Worm (Caenorhabditis elegans) whole organism, midembryonic: ENCODE results near the gene C14C11.4.

Experiments used
- T22C8.4 ChIP-seq: fragments of 200-800 bp; sonication (Bioruptor generic); IDR thresholded peaks from 2 replicates; pipeline ENCODE4 v1.3.6; 2022; ENCODE audit warnings: missing genetic modification characterization, missing compliant biosample characterization
- cog-1 ChIP-seq: sonication (generic microtip); optimal IDR thresholded peaks from 2 replicates; lab custom pipeline; 2016; ENCODE audit warnings: missing genetic modification characterization, missing compliant biosample characterization
- flt-1 ChIP-seq: fragments of 200-800 bp; sonication (Bioruptor generic); IDR thresholded peaks from 2 replicates; pipeline ENCODE4 v1.3.6; 2022; ENCODE audit warnings: missing genetic modification characterization, missing compliant biosample characterization
- klf-2 ChIP-seq: fragments of 200-800 bp; sonication (Bioruptor generic); conservative IDR thresholded peaks from 2 replicates; pipeline ENCODE4 v1.3.6; 2022; ENCODE audit warnings: missing genetic modification reagents, missing genetic modification characterization, missing compliant biosample characterization
- med-1 ChIP-seq: sonication (generic microtip); optimal IDR thresholded peaks from 2 replicates; lab custom pipeline; 2017; ENCODE audit warnings: missing genetic modification characterization, mild to moderate bottlenecking, missing compliant biosample characterization, antibody characterized with exemption, missing genetic modification reagents; ENCODE audit not compliant: insufficient read depth
- ref-1 ChIP-seq: fragments of 200-800 bp; sonication (Bioruptor generic); conservative IDR thresholded peaks from 2 replicates; pipeline ENCODE4 v1.3.6; 2022; ENCODE audit warnings: missing genetic modification reagents, missing genetic modification characterization, missing compliant biosample characterization
- tab-1 ChIP-seq: fragments of 200-800 bp; sonication (Bioruptor generic); IDR thresholded peaks from 2 replicates; pipeline ENCODE4 v1.3.6; 2022; ENCODE audit warnings: missing genetic modification characterization, missing compliant biosample characterization
- ztf-23 ChIP-seq: fragments of 200-800 bp; sonication (Bioruptor generic); IDR thresholded peaks from 2 replicates; pipeline ENCODE4 v1.3.6; 2022; ENCODE audit warnings: missing genetic modification reagents, missing genetic modification characterization, missing compliant biosample characterization
- ztf-29 ChIP-seq: fragments of 200-800 bp; sonication (Bioruptor generic); IDR thresholded peaks from 2 replicates; pipeline ENCODE4 v1.3.6; 2022; ENCODE audit warnings: missing genetic modification reagents, missing genetic modification characterization, missing compliant biosample characterization

Gene C14C11.4

DNA sequence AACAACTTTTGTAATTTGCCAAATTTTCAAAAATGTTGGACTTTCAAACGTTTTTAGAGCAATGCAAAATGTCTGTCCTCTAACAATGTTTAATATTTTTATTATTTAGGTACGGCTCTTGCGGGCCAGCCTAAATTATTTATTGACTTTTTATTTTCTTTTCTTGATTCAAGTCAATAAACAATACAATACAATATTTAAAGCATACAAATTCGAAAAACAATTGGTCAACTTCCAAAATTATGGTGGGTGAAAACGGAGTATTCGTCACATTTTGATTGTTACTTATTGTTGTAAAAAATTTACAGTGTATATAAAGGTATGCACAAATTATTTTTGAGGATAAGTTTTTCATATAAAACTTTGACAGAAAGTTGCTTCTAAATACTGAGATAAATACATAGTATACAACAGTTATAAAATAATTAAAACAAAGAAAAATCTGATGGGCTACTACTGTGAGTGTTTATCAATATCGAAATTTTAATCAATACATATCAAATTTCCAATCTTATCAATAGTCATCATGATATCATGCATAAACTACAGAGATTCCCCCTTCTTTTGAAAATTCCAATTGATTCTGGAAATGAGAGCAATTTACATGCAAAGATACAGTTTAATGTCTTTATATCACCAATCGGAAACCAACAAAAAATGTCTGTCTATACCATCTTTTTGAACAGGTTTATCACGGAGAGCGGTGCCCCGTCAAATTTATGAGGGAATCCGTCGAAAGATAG is 44.4 kb downstream of the C14C11.4 start, which contains the start of gene F25B4.8:
F25B4.8 (minus strand) TSS at position 51 of the 743 bp plus-strand sequence.
- no peak for TF ChIP-seq flt-1 (GFP tag; lab: Robert Waterston, UW)
- TF ChIP-seq cog-1 (tag; lab: Kevin White, UChicago), result no peak
- TF ChIP-seq T22C8.4 (GFP tag; lab: Robert Waterston, UW), result no peak
- no peak for TF ChIP-seq ref-1 (GFP tag; lab: Robert Waterston, UW)
- TF ChIP-seq tab-1 (GFP tag; lab: Robert Waterston, UW), result no peak
- no peak for TF ChIP-seq ztf-23 (GFP tag; lab: Robert Waterston, UW)
- TF ChIP-seq ztf-29 (GFP tag; lab: Robert Waterston, UW), result no peak
- no peak for TF ChIP-seq med-1 (GFP tag; lab: Kevin White, UChicago)
- TF ChIP-seq klf-2 (GFP tag; lab: Robert Waterston, UW), result no peak

DNA sequence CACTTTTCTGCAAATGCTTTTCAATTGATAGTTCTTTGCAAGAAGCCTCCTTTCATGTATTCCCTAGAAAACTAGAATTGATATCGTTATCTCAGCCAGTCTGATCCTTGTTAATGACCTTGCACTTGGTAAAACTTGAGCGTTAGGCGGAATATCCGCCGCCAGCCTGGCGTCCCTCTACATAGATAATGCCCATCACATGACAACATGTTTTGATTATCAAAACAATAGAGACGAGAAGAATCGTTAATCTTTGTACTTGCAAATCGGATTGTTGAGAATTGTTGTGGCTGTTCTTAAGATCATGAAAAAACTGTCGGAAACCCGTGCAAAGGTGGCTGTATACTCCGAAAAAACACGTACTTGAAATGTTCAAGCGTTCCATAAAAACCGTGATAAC is 46.2 kb downstream of the C14C11.4 start:
- TF ChIP-seq ztf-29 (GFP tag; lab: Robert Waterston, UW) (no peak), cog-1 (tag; lab: Kevin White, UChicago) (no peak), med-1 (GFP tag; lab: Kevin White, UChicago) (no peak), klf-2 (GFP tag; lab: Robert Waterston, UW) (no peak), flt-1 (GFP tag; lab: Robert Waterston, UW) (no peak), ref-1 (GFP tag; lab: Robert Waterston, UW) (no peak), ztf-23 (GFP tag; lab: Robert Waterston, UW) (no peak), T22C8.4 (GFP tag; lab: Robert Waterston, UW) (no peak), tab-1 (GFP tag; lab: Robert Waterston, UW) (no peak)

DNA sequence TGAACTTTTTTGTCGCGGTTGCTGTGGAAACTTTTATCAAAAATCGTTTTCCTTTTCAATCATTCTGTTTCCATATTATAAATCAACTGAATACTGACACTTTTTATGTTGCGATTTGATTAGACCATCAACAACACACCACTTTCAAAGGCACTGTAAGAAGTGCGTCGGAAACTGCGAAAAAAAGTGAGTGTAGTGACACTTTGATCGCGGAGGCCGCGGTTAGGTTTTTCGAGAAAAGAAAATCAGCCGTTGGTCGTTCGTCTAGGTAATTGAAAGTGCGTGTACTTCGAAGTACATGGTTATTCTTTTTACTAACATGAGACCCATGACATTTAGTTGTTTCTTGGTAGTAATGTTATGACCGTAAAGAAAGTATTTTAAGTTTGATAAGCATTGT is 48.2 kb downstream of the C14C11.4 start:
- TF ChIP-seq T22C8.4 (GFP tag; lab: Robert Waterston, UW) (no peak), flt-1 (GFP tag; lab: Robert Waterston, UW) (no peak)

DNA sequence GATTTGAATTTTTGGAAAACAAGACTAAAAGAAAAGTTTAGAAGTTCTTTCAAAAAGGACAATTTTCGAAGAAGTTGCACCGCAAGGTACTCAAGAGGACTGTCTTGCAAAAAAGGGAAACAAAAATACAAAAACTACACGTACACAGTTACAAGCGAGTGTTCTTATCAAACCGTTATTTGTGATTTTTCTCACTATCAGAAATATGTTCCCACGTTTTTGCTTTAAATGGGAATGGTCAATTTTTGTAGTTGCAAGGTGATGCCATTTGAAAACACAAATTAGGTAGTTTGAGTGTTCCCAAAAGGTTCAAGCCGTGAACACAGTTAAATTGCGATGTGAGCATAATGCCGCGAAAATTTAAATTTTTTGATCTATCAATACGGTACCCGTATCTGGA is 48.8 kb downstream of the C14C11.4 start:
- TF ChIP-seq flt-1 (GFP tag; lab: Robert Waterston, UW), result no peak
- TF ChIP-seq tab-1 (GFP tag; lab: Robert Waterston, UW), result no peak
- no peak for TF ChIP-seq T22C8.4 (GFP tag; lab: Robert Waterston, UW)
- TF ChIP-seq ztf-23 (GFP tag; lab: Robert Waterston, UW), result no peak
- TF ChIP-seq ref-1 (GFP tag; lab: Robert Waterston, UW), result no peak
- no peak for TF ChIP-seq cog-1 (tag; lab: Kevin White, UChicago)
- no peak for TF ChIP-seq med-1 (GFP tag; lab: Kevin White, UChicago)
- no peak for TF ChIP-seq ztf-29 (GFP tag; lab: Robert Waterston, UW)
- TF ChIP-seq klf-2 (GFP tag; lab: Robert Waterston, UW), result no peak

DNA sequence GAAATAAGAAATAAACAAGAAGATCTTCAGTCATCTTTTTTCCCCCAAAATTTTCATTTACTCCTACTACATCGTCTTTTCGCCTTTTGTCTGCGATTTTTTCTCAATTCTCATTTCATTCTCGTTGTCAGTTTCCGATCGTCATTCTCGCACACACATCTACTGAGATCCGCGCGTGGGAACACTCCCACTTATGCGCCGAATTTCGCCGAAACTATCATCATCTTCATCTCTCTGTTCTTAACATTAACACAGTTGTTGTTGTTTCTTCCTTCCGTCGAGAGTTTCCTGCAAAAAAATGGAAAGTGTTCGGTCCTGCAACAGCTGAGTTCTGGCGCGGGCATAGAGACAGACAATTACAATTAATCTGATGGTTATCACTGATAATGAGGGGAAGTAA is 50.2 kb downstream of the C14C11.4 start:
- TF ChIP-seq ztf-29 (GFP tag; lab: Robert Waterston, UW), result no peak
- TF ChIP-seq T22C8.4 (GFP tag; lab: Robert Waterston, UW), result no peak
- TF ChIP-seq cog-1 (tag; lab: Kevin White, UChicago), result no peak
- TF ChIP-seq ztf-23 (GFP tag; lab: Robert Waterston, UW), result no peak
- TF ChIP-seq ref-1 (GFP tag; lab: Robert Waterston, UW), result no peak
- TF ChIP-seq klf-2 (GFP tag; lab: Robert Waterston, UW), result no peak
- no peak for TF ChIP-seq flt-1 (GFP tag; lab: Robert Waterston, UW)
- TF ChIP-seq tab-1 (GFP tag; lab: Robert Waterston, UW), result no peak
- TF ChIP-seq med-1 (GFP tag; lab: Kevin White, UChicago), result no peak

DNA sequence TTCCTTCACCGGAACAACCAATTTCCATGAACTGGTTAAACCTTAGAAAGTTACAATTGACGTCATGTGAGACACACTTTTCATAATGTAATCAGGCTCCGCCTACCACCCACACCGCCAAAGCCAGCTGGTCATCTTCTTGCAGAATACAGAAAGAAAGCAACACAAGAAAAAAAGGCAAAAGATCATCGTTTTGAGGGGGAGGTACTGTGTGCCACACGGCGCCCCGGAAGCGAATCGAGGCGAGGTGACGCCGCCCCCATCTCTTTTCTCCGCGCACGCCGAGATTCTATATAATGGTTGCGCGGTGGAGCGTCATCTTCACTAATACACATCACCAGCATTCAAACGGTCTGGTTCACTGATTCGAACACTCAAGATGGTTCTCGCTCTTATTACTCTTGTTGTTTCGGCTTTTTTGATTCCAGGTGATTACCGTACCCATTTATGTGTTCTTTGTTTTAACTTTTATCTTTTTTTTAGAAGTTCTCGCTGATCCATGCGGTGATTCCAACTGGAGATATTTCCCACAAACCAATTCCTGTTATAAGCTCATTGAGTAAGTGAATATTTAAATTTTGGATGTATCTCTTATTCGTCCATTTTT is 52.5 kb downstream of the C14C11.4 start, which contains the start of gene clec-1:
clec-1 (plus strand) TSS at position 320 of the 607 bp plus-strand sequence.
- no peak for TF ChIP-seq flt-1 (GFP tag; lab: Robert Waterston, UW)
- no peak for TF ChIP-seq tab-1 (GFP tag; lab: Robert Waterston, UW)
- TF ChIP-seq klf-2 (GFP tag; lab: Robert Waterston, UW), result no peak
- no peak for TF ChIP-seq med-1 (GFP tag; lab: Kevin White, UChicago)
- no peak for TF ChIP-seq T22C8.4 (GFP tag; lab: Robert Waterston, UW)
- TF ChIP-seq cog-1 (tag; lab: Kevin White, UChicago), result no peak
- TF ChIP-seq ztf-29 (GFP tag; lab: Robert Waterston, UW), result no peak
- no peak for TF ChIP-seq ref-1 (GFP tag; lab: Robert Waterston, UW)
- no peak for TF ChIP-seq ztf-23 (GFP tag; lab: Robert Waterston, UW)
